Worm (Caenorhabditis elegans) whole organism, mixed stage, embryonic: ENCODE measurements around the gene Y94H6A.7.

Experiments used
- elt-1 ChIP-seq: sonication (generic microtip); optimal IDR thresholded peaks from 2 replicates; lab custom pipeline; 2017; ENCODE audit warnings: missing genetic modification characterization, mild to moderate bottlenecking, missing compliant biosample characterization, antibody characterized with exemption, moderate library complexity, borderline replicate concordance; ENCODE audit not compliant: insufficient read depth
- lsy-2 ChIP-seq: fragments of 150-350 bp; optimal IDR thresholded peaks from 2 replicates; lab custom pipeline; 2014; ENCODE audit warnings: missing biosample characterization, missing genetic modification characterization
- mls-2 ChIP-seq: sonication (generic microtip); optimal IDR thresholded peaks from 2 replicates; lab custom pipeline; 2016; ENCODE audit warnings: mild to moderate bottlenecking, missing genetic modification characterization, moderate library complexity, missing compliant biosample characterization
- nhr-76 ChIP-seq: sonication (generic microtip); optimal IDR thresholded peaks from 2 replicates; lab custom pipeline; 2017; ENCODE audit warnings: missing biosample characterization, missing genetic modification characterization

DNA sequence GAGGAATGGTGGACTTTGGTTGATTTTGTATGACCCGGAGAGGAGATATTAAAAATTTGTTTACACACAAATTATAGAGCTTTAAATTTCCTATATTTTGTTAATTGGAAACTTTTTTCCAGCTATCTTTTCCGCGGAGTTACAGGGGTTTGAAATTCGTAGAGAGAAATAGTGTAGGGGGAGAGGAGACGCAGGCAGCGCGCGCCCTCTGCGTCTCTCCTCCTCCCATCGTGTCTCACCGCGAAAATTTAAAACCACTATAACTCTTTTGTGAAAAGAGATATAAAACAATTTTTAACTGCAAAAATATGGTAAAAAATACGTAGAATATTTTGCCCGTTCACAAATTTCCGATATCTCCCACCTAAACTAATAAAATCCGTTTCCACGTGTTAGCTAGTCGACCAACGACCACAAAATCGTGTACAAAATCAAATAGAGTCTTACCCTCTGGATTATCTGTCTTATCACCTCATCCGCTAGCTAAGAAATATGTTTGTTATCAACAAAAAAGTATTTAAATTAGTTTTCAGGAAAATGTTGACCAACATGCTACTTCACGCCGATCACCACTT is 26.2 kb upstream of the Y94H6A.7 start, which contains the start of gene nhr-277:
- TF ChIP-seq elt-1 (tag; lab: Kevin White, UChicago) (no peak), lsy-2 (tag; lab: Kevin White, UChicago) (no peak), nhr-76 (tag; lab: Kevin White, UChicago) (no peak), mls-2 (tag; lab: Kevin White, UChicago) (no peak)
